Worm (Caenorhabditis elegans) whole organism, mixed stage, embryonic: Measurements from ENCODE around the gene fbxc-12.
"Not testable (repeated sequence)": the region's sequence is repeated elsewhere in the genome, so short reads cannot be mapped to it uniquely, and the experiment has no call there.

Experiments
- M03D4.4 ChIP-seq: sonication (generic microtip); optimal IDR thresholded peaks from 2 replicates; lab custom pipeline; 2017; ENCODE audit warnings: mild to moderate bottlenecking, missing genetic modification characterization, missing compliant biosample characterization
- bed-3 ChIP-seq: fragments of 200-800 bp; sonication (Bioruptor generic); optimal IDR thresholded peaks from 3 replicates; lab custom pipeline; 2018; ENCODE audit warnings: mild to moderate bottlenecking, missing genetic modification characterization, moderate library complexity, missing compliant biosample characterization
- blmp-1 ChIP-seq: fragments of 150-350 bp; optimal IDR thresholded peaks from 2 replicates; lab custom pipeline; 2014; ENCODE audit warnings: missing biosample characterization, missing genetic modification characterization
- ceh-39 ChIP-seq: fragments of 150-350 bp; optimal IDR thresholded peaks from 2 replicates; lab custom pipeline; 2014; ENCODE audit warnings: missing biosample characterization, missing genetic modification characterization
- ceh-43 ChIP-seq: fragments of 200-800 bp; sonication (Bioruptor generic); optimal IDR thresholded peaks from 2 replicates; lab custom pipeline; 2018; ENCODE audit warnings: mild to moderate bottlenecking, missing genetic modification characterization, moderate library complexity, missing compliant biosample characterization
- ceh-83 ChIP-seq: fragments of 200-800 bp; sonication (Bioruptor generic); optimal IDR thresholded peaks from 2 replicates; lab custom pipeline; 2018; ENCODE audit warnings: mild to moderate bottlenecking, missing genetic modification characterization, missing compliant biosample characterization
- ces-1 ChIP-seq: fragments of 150-350 bp; optimal IDR thresholded peaks from 2 replicates; lab custom pipeline; 2014; ENCODE audit warnings: missing biosample characterization, missing genetic modification reagents, missing genetic modification characterization
- cnd-1 ChIP-seq: fragments of 200-800 bp; sonication (Bioruptor generic); optimal IDR thresholded peaks from 2 replicates; lab custom pipeline; 2018; ENCODE audit warnings: mild to moderate bottlenecking, missing genetic modification characterization, missing compliant biosample characterization
- drap-1 ChIP-seq: fragments of 200-800 bp; sonication (Bioruptor generic); optimal IDR thresholded peaks from 3 replicates; lab custom pipeline; 2018; ENCODE audit warnings: mild to moderate bottlenecking, missing genetic modification characterization, missing compliant biosample characterization
- elt-1 ChIP-seq: sonication (generic microtip); optimal IDR thresholded peaks from 2 replicates; lab custom pipeline; 2017; ENCODE audit warnings: missing genetic modification characterization, mild to moderate bottlenecking, missing compliant biosample characterization, antibody characterized with exemption, moderate library complexity, borderline replicate concordance; ENCODE audit not compliant: insufficient read depth
- flh-1 ChIP-seq: fragments of 200-800 bp; sonication (Bioruptor generic); optimal IDR thresholded peaks from 2 replicates; lab custom pipeline; 2018; ENCODE audit warnings: mild to moderate bottlenecking, missing genetic modification characterization, moderate library complexity, missing compliant biosample characterization
- ham-2 ChIP-seq: fragments of 200-800 bp; sonication (Bioruptor generic); optimal IDR thresholded peaks from 2 replicates; lab custom pipeline; 2018; ENCODE audit warnings: mild to moderate bottlenecking, missing genetic modification characterization, missing compliant biosample characterization
- hlh-1 ChIP-seq: fragments of 150-350 bp; optimal IDR thresholded peaks from 2 replicates; lab custom pipeline; 2014; ENCODE audit warnings: missing biosample characterization, missing genetic modification reagents, missing genetic modification characterization
- lin-13 ChIP-seq: fragments of 150-350 bp; optimal IDR thresholded peaks from 2 replicates; lab custom pipeline; 2014; ENCODE audit warnings: missing biosample characterization, missing genetic modification characterization
- lin-32 ChIP-seq: fragments of 200-800 bp; sonication (Bioruptor generic); optimal IDR thresholded peaks from 2 replicates; lab custom pipeline; 2018; ENCODE audit warnings: mild to moderate bottlenecking, missing genetic modification characterization, missing compliant biosample characterization
- lsy-2 ChIP-seq: fragments of 150-350 bp; optimal IDR thresholded peaks from 2 replicates; lab custom pipeline; 2014; ENCODE audit warnings: missing biosample characterization, missing genetic modification characterization
- mab-5 ChIP-seq: fragments of 150-350 bp; optimal IDR thresholded peaks from 2 replicates; lab custom pipeline; 2014; ENCODE audit warnings: missing biosample characterization, missing genetic modification characterization
- mep-1 ChIP-seq: fragments of 150-350 bp; optimal IDR thresholded peaks from 2 replicates; lab custom pipeline; 2017; ENCODE audit warnings: missing biosample characterization, missing genetic modification reagents, missing genetic modification characterization, inconsistent platforms
- mls-2 ChIP-seq: sonication (generic microtip); optimal IDR thresholded peaks from 2 replicates; lab custom pipeline; 2016; ENCODE audit warnings: mild to moderate bottlenecking, missing genetic modification characterization, moderate library complexity, missing compliant biosample characterization
- nhr-12 ChIP-seq: fragments of 150-350 bp; optimal IDR thresholded peaks from 2 replicates; lab custom pipeline; 2014; ENCODE audit warnings: missing biosample characterization, missing genetic modification characterization
- nhr-2 ChIP-seq: fragments of 150-350 bp; optimal IDR thresholded peaks from 2 replicates; lab custom pipeline; 2014; ENCODE audit warnings: missing biosample characterization, missing genetic modification characterization
- nhr-28 ChIP-seq: fragments of 150-350 bp; optimal IDR thresholded peaks from 2 replicates; lab custom pipeline; 2014; ENCODE audit warnings: missing biosample characterization, missing genetic modification characterization
- nhr-76 ChIP-seq: sonication (generic microtip); optimal IDR thresholded peaks from 2 replicates; lab custom pipeline; 2017; ENCODE audit warnings: missing biosample characterization, missing genetic modification characterization
- pha-4 ChIP-seq: fragments of 150-350 bp; optimal IDR thresholded peaks from 2 replicates; lab custom pipeline; 2018; ENCODE audit warnings: missing biosample characterization, missing genetic modification reagents, missing genetic modification characterization
- sem-2 ChIP-seq: fragments of 200-800 bp; sonication (Bioruptor generic); optimal IDR thresholded peaks from 2 replicates; lab custom pipeline; 2018; ENCODE audit warnings: mild to moderate bottlenecking, missing genetic modification characterization, missing compliant biosample characterization
- snpc-4 ChIP-seq: fragments of 150-350 bp; optimal IDR thresholded peaks from 2 replicates; lab custom pipeline; 2014; ENCODE audit warnings: missing biosample characterization, missing genetic modification characterization
- sptf-1 ChIP-seq: sonication (generic microtip); optimal IDR thresholded peaks from 2 replicates; lab custom pipeline; 2017; ENCODE audit warnings: mild to moderate bottlenecking, missing genetic modification characterization, moderate library complexity, missing compliant biosample characterization
- tbx-8 ChIP-seq: fragments of 200-800 bp; sonication (Bioruptor generic); optimal IDR thresholded peaks from 2 replicates; lab custom pipeline; 2018; ENCODE audit warnings: mild to moderate bottlenecking, missing genetic modification characterization, moderate library complexity, missing compliant biosample characterization
- unc-120 ChIP-seq: sonication (generic microtip); optimal IDR thresholded peaks from 2 replicates; lab custom pipeline; 2017; ENCODE audit warnings: missing genetic modification characterization, missing compliant biosample characterization; ENCODE audit not compliant: poor library complexity, severe bottlenecking
- unc-39 ChIP-seq: fragments of 150-350 bp; optimal IDR thresholded peaks from 2 replicates; lab custom pipeline; 2014; ENCODE audit warnings: missing biosample characterization, missing genetic modification characterization
- unc-62 ChIP-seq: fragments of 150-350 bp; optimal IDR thresholded peaks from 2 replicates; lab custom pipeline; 2014; ENCODE audit warnings: missing biosample characterization, missing genetic modification reagents, missing genetic modification characterization
- zip-8 ChIP-seq: fragments of 150-350 bp; optimal IDR thresholded peaks from 2 replicates; lab custom pipeline; 2014; ENCODE audit warnings: missing biosample characterization, missing genetic modification characterization
- ztf-11 ChIP-seq: fragments of 150-350 bp; optimal IDR thresholded peaks from 2 replicates; lab custom pipeline; 2014; ENCODE audit warnings: missing biosample characterization, missing genetic modification characterization

Gene fbxc-12

ce11 chrIV:904963-905362, at the start of gene fbxc-12:
Gene fbxc-12, plus strand, starts transcription at chrIV:905263.
- not testable (repeated sequence) for TF ChIP-seq nhr-12; flh-1 (GFP tag; lab: Kevin White, UChicago); lin-32 (GFP tag; lab: Kevin White, UChicago)

- no peak for TF ChIP-seq cnd-1 (tag; lab: Kevin White, UChicago)
- no peak for TF ChIP-seq ztf-11 (tag; lab: Kevin White, UChicago)
- no peak for TF ChIP-seq sem-2 (GFP tag; lab: Kevin White, UChicago)
- no peak for TF ChIP-seq elt-1
- TF ChIP-seq flh-1 (GFP tag; lab: Kevin White, UChicago), result no peak
- no peak for TF ChIP-seq nhr-76 (tag; lab: Kevin White, UChicago)
- TF ChIP-seq tbx-8 (GFP tag; lab: Kevin White, UChicago), result no peak
- TF ChIP-seq snpc-4 (tag; lab: Kevin White, UChicago), result no peak
- no peak for TF ChIP-seq pha-4 (tag; lab: Kevin White, UChicago)
- TF ChIP-seq mep-1 (tag; lab: Kevin White, UChicago), result no peak
- no peak for TF ChIP-seq hlh-1 (tag; lab: Kevin White, UChicago)
- TF ChIP-seq unc-62, result no peak
- no peak for TF ChIP-seq nhr-2 (tag; lab: Kevin White, UChicago)
- no peak for TF ChIP-seq nhr-12
- TF ChIP-seq ceh-83 (GFP tag; lab: Kevin White, UChicago), result no peak
- TF ChIP-seq nhr-28 (tag; lab: Kevin White, UChicago), result no peak
- TF ChIP-seq mls-2 (tag; lab: Kevin White, UChicago), result no peak
- no peak for TF ChIP-seq lsy-2 (tag; lab: Kevin White, UChicago)
- no peak for TF ChIP-seq unc-39 (tag; lab: Kevin White, UChicago)
- TF ChIP-seq, all 35 proteins: peak for 0
These were observed 49.6 kb upstream of the fbxc-12 start for ce11 chrIV:855483-855882.

- TF ChIP-seq sptf-1, result no peak
- no peak for TF ChIP-seq hlh-1 (tag; lab: Kevin White, UChicago)
- TF ChIP-seq snpc-4 (tag; lab: Kevin White, UChicago), result no peak
- TF ChIP-seq sem-2 (GFP tag; lab: Kevin White, UChicago), result no peak
- TF ChIP-seq lsy-2 (tag; lab: Kevin White, UChicago), result no peak
- TF ChIP-seq ham-2 (GFP tag; lab: Kevin White, UChicago), result no peak
- TF ChIP-seq ces-1 (GFP tag; lab: Kevin White, UChicago), result no peak
- TF ChIP-seq ceh-83 (GFP tag; lab: Kevin White, UChicago), result no peak
- no peak for TF ChIP-seq ceh-43 (GFP tag; lab: Kevin White, UChicago)
- TF ChIP-seq unc-120 (tag; lab: Kevin White, UChicago), result no peak
- TF ChIP-seq elt-1, result no peak
- no peak for TF ChIP-seq bed-3 (GFP tag; lab: Kevin White, UChicago)
- TF ChIP-seq ceh-39 (tag; lab: Kevin White, UChicago), result no peak
- no peak for TF ChIP-seq ztf-11 (tag; lab: Kevin White, UChicago)
- TF ChIP-seq lin-32 (GFP tag; lab: Kevin White, UChicago), result no peak
- no peak for TF ChIP-seq nhr-2 (tag; lab: Kevin White, UChicago)
- TF ChIP-seq M03D4.4 (tag; lab: Kevin White, UChicago), result no peak
- TF ChIP-seq blmp-1, result no peak
These were observed 49.0 kb upstream of the fbxc-12 start for ce11 chrIV:856038-856437.

ce11 chrIV:858630-859029, 46.4 kb upstream of the fbxc-12 start, which contains the start of gene Y55F3BR.2:
Gene Y55F3BR.2, plus strand, starts transcription at chrIV:858930.
- TF ChIP-seq mep-1 (tag; lab: Kevin White, UChicago), result no peak
- no peak for TF ChIP-seq zip-8 (tag; lab: Kevin White, UChicago)
- no peak for TF ChIP-seq hlh-1 (tag; lab: Kevin White, UChicago)
- no peak for TF ChIP-seq flh-1 (GFP tag; lab: Kevin White, UChicago)
- TF ChIP-seq lin-13 (tag; lab: Kevin White, UChicago), result no peak
- no peak for TF ChIP-seq M03D4.4 (tag; lab: Kevin White, UChicago)
- no peak for TF ChIP-seq unc-120 (tag; lab: Kevin White, UChicago)
- no peak for TF ChIP-seq blmp-1
- TF ChIP-seq mab-5 (tag; lab: Kevin White, UChicago), result no peak
- no peak for TF ChIP-seq ceh-39 (tag; lab: Kevin White, UChicago)
- TF ChIP-seq ces-1 (GFP tag; lab: Kevin White, UChicago), result no peak
- TF ChIP-seq drap-1, result no peak
- no peak for TF ChIP-seq nhr-2 (tag; lab: Kevin White, UChicago)
- no peak for TF ChIP-seq ceh-83 (GFP tag; lab: Kevin White, UChicago)
- TF ChIP-seq tbx-8 (GFP tag; lab: Kevin White, UChicago), result no peak
- no peak for TF ChIP-seq sem-2 (GFP tag; lab: Kevin White, UChicago)
- TF ChIP-seq elt-1, result no peak
- no peak for TF ChIP-seq lsy-2 (tag; lab: Kevin White, UChicago)
